Worm (Caenorhabditis elegans): ENCODE measurements around the gene swsn-4.

Gene swsn-4

DNA sequence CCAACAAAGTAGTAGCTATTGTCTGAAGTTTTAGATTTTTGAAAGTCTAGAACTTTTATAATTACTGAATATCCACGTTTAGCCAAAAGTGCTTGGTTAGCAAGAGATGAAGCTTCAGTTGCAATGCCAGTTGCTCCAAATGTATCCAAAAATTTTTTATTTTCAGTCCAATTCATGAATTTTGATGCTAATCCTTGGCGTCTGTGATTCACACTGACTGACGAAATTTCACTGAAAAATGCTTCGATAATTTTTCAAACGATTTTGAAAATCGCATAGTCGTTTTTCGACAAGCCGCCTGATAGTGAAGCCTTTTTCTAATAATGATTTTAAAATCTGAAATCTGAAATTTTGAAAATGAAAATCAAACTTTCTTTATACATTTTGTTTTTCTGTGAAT is 31.8 kb upstream of the swsn-4 start:
- TF ChIP-seq egl-43 (GFP tag; IDR thresholded peaks at IDR 0.05) (no peak), rbr-2 (tag; optimal IDR thresholded peaks at IDR 0.05) (no peak), aha-1 (tag) (peak; percentile 93)

DNA sequence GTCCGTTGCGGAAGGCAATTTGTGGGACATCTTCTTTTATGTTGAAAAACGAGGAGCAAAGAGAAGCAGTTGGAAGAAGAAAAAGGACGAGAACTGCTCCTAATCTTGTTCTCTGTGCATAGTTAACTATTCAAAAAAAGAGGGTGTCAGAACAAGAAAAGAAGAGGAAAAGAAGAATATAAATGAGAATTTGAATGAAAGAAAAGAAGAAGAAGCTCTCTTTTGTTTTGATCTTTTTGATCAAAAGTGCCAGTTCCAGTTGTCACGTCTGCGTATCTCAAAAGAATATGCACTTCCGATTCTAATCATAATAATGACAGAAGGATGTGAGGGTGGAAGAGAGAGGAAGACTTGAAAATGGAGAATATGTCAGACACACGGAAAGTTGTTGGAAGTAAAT is 30.9 kb upstream of the swsn-4 start, which contains the start of gene M7.8:
Gene M7.8 (minus strand): TSS at position 112 of the 400 bp plus-strand sequence.
- TF ChIP-seq zip-11 (GFP tag; IDR thresholded peaks at IDR 0.05) (no peak), aha-1 (tag) (peak; percentile 42), fkh-10 (GFP tag; optimal IDR thresholded peaks at IDR 0.05) (peak; percentile 86), lsy-2 (tag; optimal IDR thresholded peaks at IDR 0.05) (peak in 1 of 2 experiments; percentile 24), unc-62 (GFP tag; optimal IDR thresholded peaks at IDR 0.05 in 1 of 2) (peak in 1 of 2 experiments; percentile 93), unc-62 (tag; optimal IDR thresholded peaks at IDR 0.05) (no peak), sdz-12 (GFP tag; optimal IDR thresholded peaks at IDR 0.05) (no peak), F26F4.8 (GFP tag; conservative IDR thresholded peaks at IDR 0.05) (no peak), zag-1 (tag; optimal IDR thresholded peaks at IDR 0.05) (no peak)

DNA sequence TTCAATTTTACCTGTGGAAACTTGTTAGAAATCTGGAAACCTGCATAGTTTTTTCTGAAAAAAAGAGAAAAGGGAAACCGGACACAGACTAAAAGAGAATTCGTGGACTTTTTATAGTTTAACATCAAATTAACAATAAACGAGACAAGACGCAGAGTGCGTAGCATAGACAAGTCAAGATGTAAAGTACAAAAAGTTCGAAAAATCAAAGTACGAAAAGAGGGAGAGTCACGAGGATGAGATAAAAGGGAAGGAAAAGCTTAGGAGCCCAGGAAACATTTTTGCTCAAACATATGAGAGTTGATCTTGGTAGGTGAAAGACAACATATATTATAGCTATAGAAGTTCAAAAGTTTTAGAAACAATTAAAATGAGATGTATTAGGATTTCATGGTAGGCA is 28.0 kb upstream of the swsn-4 start, which contains the start of gene M7.12:
Gene M7.12 (minus strand): TSS at position 188 of the 400 bp plus-strand sequence.
- no peak for TF ChIP-seq php-3 (GFP tag; IDR thresholded peaks at IDR 0.05)
- peak; percentile 76 for TF ChIP-seq nhr-76 (tag; optimal IDR thresholded peaks at IDR 0.05)
- TF ChIP-seq Y105C5A.15 (GFP tag; IDR thresholded peaks at IDR 0.05), result no peak
- TF ChIP-seq nhr-48 (tag; optimal IDR thresholded peaks at IDR 0.05), result no peak
- no peak for TF ChIP-seq D1046.2 (GFP tag; IDR thresholded peaks at IDR 0.05)
- TF ChIP-seq spr-1 (tag; optimal IDR thresholded peaks at IDR 0.05), result no peak
- TF ChIP-seq ces-1 (GFP tag; optimal IDR thresholded peaks at IDR 0.05), result no peak
- TF ChIP-seq daf-8 (GFP tag; IDR thresholded peaks at IDR 0.05), result no peak
- no peak for TF ChIP-seq ceh-28 (tag; optimal IDR thresholded peaks at IDR 0.05)

DNA sequence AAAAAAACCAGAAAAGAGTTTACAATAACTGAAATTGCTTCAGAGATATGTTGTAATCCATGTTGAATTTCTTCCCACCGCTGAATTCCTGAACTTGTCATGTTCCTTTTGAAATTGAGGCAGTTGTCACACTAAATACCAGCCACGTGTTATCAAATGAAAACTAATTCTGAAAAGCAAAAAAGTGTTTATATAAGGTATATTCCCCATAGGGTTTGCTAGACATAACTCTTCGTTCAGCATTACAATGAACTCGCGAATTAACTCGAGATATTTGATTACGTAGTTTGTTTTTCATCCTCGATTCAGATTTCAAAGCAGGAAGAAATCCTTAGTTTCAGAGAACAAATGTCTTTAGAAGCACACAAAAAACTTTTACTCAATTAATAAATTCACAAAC is 25.6 kb upstream of the swsn-4 start, which contains the start of gene str-3:
Gene str-3 (minus strand): TSS at position 101 of the 400 bp plus-strand sequence.
- TF ChIP-seq nhr-76 (tag; optimal IDR thresholded peaks at IDR 0.05) (no peak), unc-62 (GFP tag; optimal IDR thresholded peaks at IDR 0.05 in 1 of 2) (peak in 1 of 2 experiments; percentile 33), unc-62 (tag; optimal IDR thresholded peaks at IDR 0.05) (no peak)

DNA sequence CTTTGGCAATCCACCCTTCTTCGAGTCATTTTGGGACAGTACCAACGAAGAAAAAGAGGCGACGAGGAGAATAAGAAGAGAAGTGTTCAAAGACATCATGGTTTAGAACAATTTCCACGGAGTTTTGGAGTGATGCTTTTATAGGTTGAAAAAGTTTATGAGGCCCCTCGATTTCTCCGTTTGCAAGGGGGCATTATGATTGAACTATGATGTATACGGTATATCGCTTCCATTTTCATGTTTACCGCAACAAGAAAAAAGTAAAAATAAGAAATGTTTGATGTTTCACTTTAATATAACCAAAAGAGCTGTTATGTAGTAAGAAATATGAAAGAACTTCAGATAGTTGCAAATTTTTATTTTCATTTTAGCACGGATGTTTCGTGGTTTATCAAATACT is 24.4 kb upstream of the swsn-4 start, which contains the start of gene srlf-18:
Gene srlf-18 (minus strand): TSS at position 101 of the 400 bp plus-strand sequence.
- TF ChIP-seq arid-1 (GFP tag; conservative IDR thresholded peaks at IDR 0.05) (no peak), lsy-2 (tag; optimal IDR thresholded peaks at IDR 0.05) (no peak), hlh-30 (tag; optimal IDR thresholded peaks at IDR 0.05; ENCODE audit: insufficient read depth) (no peak), ztf-7 (tag; optimal IDR thresholded peaks at IDR 0.05) (no peak), zfp-2 (tag; optimal IDR thresholded peaks at IDR 0.05) (no peak), ceh-32 (tag; optimal IDR thresholded peaks at IDR 0.05; ENCODE audit: poor library complexity) (no peak), zfp-3 (GFP tag; conservative IDR thresholded peaks at IDR 0.05) (no peak), snpc-1.2 (GFP tag; IDR thresholded peaks at IDR 0.05) (no peak), F10B5.3 (tag; optimal IDR thresholded peaks at IDR 0.05) (no peak), nhr-76 (tag; optimal IDR thresholded peaks at IDR 0.05) (no peak), fkh-10 (GFP tag; optimal IDR thresholded peaks at IDR 0.05) (no peak)

DNA sequence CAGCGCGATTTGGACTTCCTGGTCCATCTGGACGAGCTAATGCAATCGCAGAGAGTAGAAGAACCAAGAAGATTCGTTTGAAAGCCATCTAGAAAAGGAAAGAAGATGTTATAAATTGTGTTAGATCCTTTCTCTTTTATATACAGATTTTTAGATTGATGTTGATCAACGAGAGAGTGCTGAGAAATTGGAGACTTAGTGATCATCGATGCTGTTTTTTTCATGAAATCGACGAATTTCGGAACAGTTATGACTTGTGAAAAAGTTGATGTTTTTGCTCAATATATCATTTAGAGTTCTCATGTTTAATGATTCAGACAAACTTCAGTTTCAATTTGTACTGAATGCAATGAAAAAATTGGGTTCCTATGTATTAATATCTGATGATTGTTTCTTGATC is 23.2 kb upstream of the swsn-4 start, which contains the start of gene srlf-17:
Gene srlf-17 (minus strand): TSS at position 101 of the 400 bp plus-strand sequence.
- TF ChIP-seq gei-8 (GFP tag; optimal IDR thresholded peaks at IDR 0.05) (no peak), hmg-1.1 (GFP tag; IDR thresholded peaks at IDR 0.05) (no peak), unc-39 (tag; optimal IDR thresholded peaks at IDR 0.05) (no peak), attf-4 (tag; optimal IDR thresholded peaks at IDR 0.05) (no peak), skn-1 (tag; optimal IDR thresholded peaks at IDR 0.05) (no peak), lin-29 (GFP tag; IDR thresholded peaks at IDR 0.05) (no peak), cey-2 (tag; optimal IDR thresholded peaks at IDR 0.05; ENCODE audit: borderline replicate concordance, insufficient read depth) (no peak), mep-1 (tag; optimal IDR thresholded peaks at IDR 0.05) (no peak), jun-1 (tag; optimal IDR thresholded peaks at IDR 0.05) (no peak), pqm-1 (tag; optimal IDR thresholded peaks at IDR 0.05) (no peak), ceh-28 (tag; optimal IDR thresholded peaks at IDR 0.05) (no peak), lin-39 (tag; optimal IDR thresholded peaks at IDR 0.05) (no peak), ctbp-1 (GFP tag; IDR thresholded peaks at IDR 0.05) (no peak), lin-38 (GFP tag; IDR thresholded peaks at IDR 0.05) (no peak), ztf-11 (tag; optimal IDR thresholded peaks at IDR 0.05) (no peak), fkh-10 (GFP tag; optimal IDR thresholded peaks at IDR 0.05) (no peak), dve-1 (tag; optimal IDR thresholded peaks at IDR 0.05; ENCODE audit: insufficient read depth) (no peak), rbr-2 (tag; optimal IDR thresholded peaks at IDR 0.05) (no peak), php-3 (GFP tag; IDR thresholded peaks at IDR 0.05) (no peak)
